Worm (Caenorhabditis elegans): ENCODE results near the gene srbc-36.

DNA sequence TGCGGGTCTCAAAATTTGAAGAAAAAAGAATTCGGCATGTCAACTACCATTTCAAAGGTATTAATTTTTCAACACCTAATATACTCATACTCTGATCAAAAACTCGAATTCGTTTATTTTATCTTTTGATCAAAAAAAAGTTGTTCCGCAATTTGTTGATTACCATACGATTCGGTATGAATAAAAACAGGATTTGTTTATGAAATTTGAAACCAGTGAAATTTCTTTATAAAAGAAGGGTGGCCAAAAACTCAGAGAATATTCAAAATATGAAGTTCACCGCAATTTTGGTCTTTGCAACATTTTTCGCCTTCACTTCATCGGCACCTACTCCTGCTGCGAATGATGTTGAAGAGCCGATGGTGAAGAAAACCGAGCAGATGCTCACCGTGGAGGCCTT lies 11.7 kb upstream of the srbc-36 start, which contains the start of the genes C07G3.8 and C07G3.10:
- TF ChIP-seq tbx-2 (tag; optimal IDR thresholded peaks at IDR 0.05) (no peak), nhr-77 (tag; optimal IDR thresholded peaks at IDR 0.05) (no peak)

All from whole organism, L3 larva.